Fruit fly (Drosophila melanogaster) whole organism, prepupa: ENCODE results near the gene HINT1.
A peak's percentile ranks its signal among the peaks of the same experiment; 100 is the strongest.

Experiments
- Blimp-1 ChIP-seq: fragments of 200-800 bp; sonication (Bioruptor generic); optimal IDR thresholded peaks from 3 replicates; lab custom pipeline; 2017; ENCODE audit warnings: missing biosample characterization, missing genetic modification characterization, mild to moderate bottlenecking, moderate library complexity, missing genetic modification reagents
- CG10631 ChIP-seq: fragments of 200-800 bp; sonication (Bioruptor generic); optimal IDR thresholded peaks from 2 replicates; lab custom pipeline; 2016; ENCODE audit warnings: missing biosample characterization, missing genetic modification characterization
- CG11762 ChIP-seq: fragments of 200-800 bp; sonication (Bioruptor generic); optimal IDR thresholded peaks from 3 replicates; lab custom pipeline; 2016; ENCODE audit warnings: missing biosample characterization, missing genetic modification characterization; ENCODE audit not compliant: insufficient read depth
- CG11902 ChIP-seq: fragments of 200-800 bp; sonication (Bioruptor generic); optimal IDR thresholded peaks from 3 replicates; lab custom pipeline; 2016; ENCODE audit warnings: missing biosample characterization, missing genetic modification characterization
- CG15336 ChIP-seq: fragments of 200-800 bp; sonication (Bioruptor generic); IDR thresholded peaks from 2 replicates; pipeline ENCODE4 v1.3.6; 2022; ENCODE audit warnings: missing biosample characterization, missing genetic modification characterization
- CG1621 ChIP-seq: fragments of 200-800 bp; sonication (Bioruptor generic); optimal IDR thresholded peaks from 3 replicates; lab custom pipeline; 2018; ENCODE audit warnings: missing biosample characterization, mild to moderate bottlenecking, missing genetic modification characterization
- CG16779 ChIP-seq: fragments of 200-800 bp; sonication (Bioruptor generic); optimal IDR thresholded peaks from 3 replicates; lab custom pipeline; 2017; ENCODE audit warnings: missing biosample characterization, mild to moderate bottlenecking, missing genetic modification characterization
- CG3032 ChIP-seq: fragments of 200-800 bp; optimal IDR thresholded peaks from 2 replicates; lab custom pipeline; 2019; ENCODE audit warnings: missing biosample characterization, mild to moderate bottlenecking, missing genetic modification characterization, moderate library complexity
- CG31627 ChIP-seq: fragments of 200-800 bp; sonication (Bioruptor generic); optimal IDR thresholded peaks from 3 replicates; lab custom pipeline; 2016; ENCODE audit warnings: missing biosample characterization, missing genetic modification characterization
- CG32006 ChIP-seq: fragments of 200-800 bp; sonication (Bioruptor generic); optimal IDR thresholded peaks from 3 replicates; lab custom pipeline; 2017; ENCODE audit warnings: missing biosample characterization, mild to moderate bottlenecking, missing genetic modification characterization
- CG34406 ChIP-seq: fragments of 200-800 bp; sonication (Bioruptor generic); optimal IDR thresholded peaks from 3 replicates; lab custom pipeline; 2016; ENCODE audit warnings: missing biosample characterization, missing genetic modification characterization
- CG3919 ChIP-seq: fragments of 200-800 bp; sonication (Bioruptor generic); optimal IDR thresholded peaks from 3 replicates; lab custom pipeline; 2016; ENCODE audit warnings: missing biosample characterization, missing genetic modification characterization
- CG4318 ChIP-seq: fragments of 200-800 bp; sonication (Bioruptor generic); optimal IDR thresholded peaks from 3 replicates; lab custom pipeline; 2017; ENCODE audit warnings: missing biosample characterization, mild to moderate bottlenecking, missing genetic modification characterization
- CG6163 ChIP-seq: fragments of 200-800 bp; sonication (Bioruptor generic); IDR thresholded peaks from 3 replicates; pipeline ENCODE4 v1.3.6; 2022; ENCODE audit warnings: missing biosample characterization, missing genetic modification characterization
- CG6792 ChIP-seq: fragments of 200-800 bp; sonication (Bioruptor generic); optimal IDR thresholded peaks from 3 replicates; lab custom pipeline; 2016; ENCODE audit warnings: missing biosample characterization, missing genetic modification characterization
- CG6854 ChIP-seq: fragments of 200-800 bp; sonication (Bioruptor generic); optimal IDR thresholded peaks from 2 replicates; lab custom pipeline; 2017; ENCODE audit warnings: missing biosample characterization, mild to moderate bottlenecking, missing genetic modification characterization
- CG7368 ChIP-seq: fragments of 200-800 bp; sonication (Bioruptor generic); optimal IDR thresholded peaks from 3 replicates; lab custom pipeline; 2016; ENCODE audit warnings: missing biosample characterization, missing genetic modification characterization
- CG8319 ChIP-seq: fragments of 200-800 bp; sonication (Bioruptor generic); optimal IDR thresholded peaks from 3 replicates; lab custom pipeline; 2016; ENCODE audit warnings: missing biosample characterization, missing genetic modification characterization
- CG8632 ChIP-seq: fragments of 200-800 bp; sonication (Bioruptor generic); optimal IDR thresholded peaks from 3 replicates; lab custom pipeline; 2016; ENCODE audit warnings: missing biosample characterization, missing genetic modification characterization
- CG9139 ChIP-seq: fragments of 200-800 bp; sonication (Bioruptor generic); optimal IDR thresholded peaks from 3 replicates; lab custom pipeline; 2017; ENCODE audit warnings: missing biosample characterization, mild to moderate bottlenecking, missing genetic modification characterization
- Eip75B ChIP-seq: fragments of 200-800 bp; sonication (Bioruptor generic); optimal IDR thresholded peaks from 3 replicates; lab custom pipeline; 2016; ENCODE audit warnings: missing biosample characterization, missing genetic modification characterization
- Eip78C ChIP-seq: fragments of 200-800 bp; sonication (Bioruptor generic); peaks from one replicate; lab custom pipeline; 2016; ENCODE audit warnings: missing biosample characterization, missing genetic modification characterization
- Ets21C ChIP-seq: fragments of 200-800 bp; sonication (Bioruptor generic); optimal IDR thresholded peaks from 3 replicates; lab custom pipeline; 2016; ENCODE audit warnings: missing biosample characterization, missing genetic modification characterization
- Gug ChIP-seq: fragments of 200-800 bp; sonication (Bioruptor generic); IDR thresholded peaks from 2 replicates; pipeline ENCODE4 v1.3.6; 2022; ENCODE audit warnings: missing biosample characterization, missing genetic modification characterization
- Hr39 ChIP-seq: fragments of 200-800 bp; sonication (Bioruptor generic); optimal IDR thresholded peaks from 2 replicates; lab custom pipeline; 2016; ENCODE audit warnings: missing biosample characterization, missing genetic modification characterization
- Lpt ChIP-seq: fragments of 200-800 bp; sonication (Bioruptor generic); optimal IDR thresholded peaks from 3 replicates; lab custom pipeline; 2016; ENCODE audit warnings: missing biosample characterization, missing genetic modification characterization
- OdsH ChIP-seq: fragments of 200-800 bp; sonication (Bioruptor generic); optimal IDR thresholded peaks from 3 replicates; lab custom pipeline; 2016; ENCODE audit warnings: missing biosample characterization, missing genetic modification characterization
- Smox ChIP-seq: fragments of 200-800 bp; sonication (Bioruptor generic); optimal IDR thresholded peaks from 3 replicates; lab custom pipeline; 2016; ENCODE audit warnings: missing biosample characterization, missing genetic modification characterization
- Sox14 ChIP-seq: fragments of 200-800 bp; sonication (Bioruptor generic); optimal IDR thresholded peaks from 3 replicates; lab custom pipeline; 2016; ENCODE audit warnings: missing biosample characterization, missing genetic modification characterization
- Sox15 ChIP-seq: fragments of 200-800 bp; sonication (Bioruptor generic); optimal IDR thresholded peaks from 3 replicates; lab custom pipeline; 2016; ENCODE audit warnings: missing biosample characterization, missing genetic modification characterization
- achi ChIP-seq: fragments of 200-800 bp; sonication (Bioruptor generic); optimal IDR thresholded peaks from 3 replicates; lab custom pipeline; 2016; ENCODE audit warnings: missing biosample characterization, missing genetic modification characterization
- acj6 ChIP-seq: fragments of 200-800 bp; sonication (Bioruptor generic); optimal IDR thresholded peaks from 3 replicates; lab custom pipeline; 2016; ENCODE audit warnings: missing biosample characterization, missing genetic modification characterization
- cyc ChIP-seq: fragments of 200-800 bp; sonication (Bioruptor generic); optimal IDR thresholded peaks from 3 replicates; lab custom pipeline; 2016; ENCODE audit warnings: missing biosample characterization, missing genetic modification characterization
- dac ChIP-seq: fragments of 200-800 bp; sonication (Bioruptor generic); optimal IDR thresholded peaks from 2 replicates; lab custom pipeline; 2017; ENCODE audit warnings: missing biosample characterization, mild to moderate bottlenecking, missing genetic modification characterization
- dsx ChIP-seq: fragments of 200-800 bp; optimal IDR thresholded peaks from 3 replicates; lab custom pipeline; 2019; ENCODE audit warnings: missing biosample characterization, mild to moderate bottlenecking, missing genetic modification characterization, moderate library complexity; ENCODE audit not compliant: poor library complexity, severe bottlenecking
- eg ChIP-seq: fragments of 200-800 bp; sonication (Bioruptor generic); IDR thresholded peaks from 3 replicates; pipeline ENCODE4 v1.3.6; 2022; ENCODE audit warnings: missing biosample characterization, missing genetic modification characterization
- esn ChIP-seq: fragments of 200-800 bp; sonication (Bioruptor generic); optimal IDR thresholded peaks from 2 replicates; lab custom pipeline; 2016; ENCODE audit warnings: missing biosample characterization, mild to moderate bottlenecking, missing genetic modification characterization, moderate library complexity
- fd59A ChIP-seq: fragments of 200-800 bp; sonication (Bioruptor generic); optimal IDR thresholded peaks from 2 replicates; lab custom pipeline; 2017; ENCODE audit warnings: missing biosample characterization, mild to moderate bottlenecking, missing genetic modification characterization, missing genetic modification reagents
- fd85E ChIP-seq: fragments of 200-800 bp; sonication (Bioruptor generic); optimal IDR thresholded peaks from 3 replicates; lab custom pipeline; 2016; ENCODE audit warnings: missing biosample characterization, missing genetic modification characterization
- fkh ChIP-seq: fragments of 200-800 bp; sonication (Bioruptor generic); optimal IDR thresholded peaks from 3 replicates; lab custom pipeline; 2017; ENCODE audit warnings: missing biosample characterization, mild to moderate bottlenecking, missing genetic modification characterization, moderate library complexity
- lz ChIP-seq: fragments of 200-800 bp; sonication (Bioruptor generic); optimal IDR thresholded peaks from 3 replicates; lab custom pipeline; 2016; ENCODE audit warnings: missing biosample characterization, missing genetic modification characterization
- pdm3 ChIP-seq: fragments of 200-800 bp; sonication (Bioruptor generic); optimal IDR thresholded peaks from 3 replicates; lab custom pipeline; 2016; ENCODE audit warnings: missing biosample characterization, missing genetic modification characterization
- spab ChIP-seq: fragments of 200-800 bp; sonication (Bioruptor generic); optimal IDR thresholded peaks from 2 replicates; lab custom pipeline; 2017; ENCODE audit warnings: missing biosample characterization, mild to moderate bottlenecking, missing genetic modification characterization, missing genetic modification reagents
- ss ChIP-seq, 2 experiments: fragments of 200-800 bp; sonication (Bioruptor generic); optimal IDR thresholded peaks; 2 replicates in 1 of 2; 3 replicates in 1 of 2; lab custom pipeline; 2017 to 2018; ENCODE audit warnings: mild to moderate bottlenecking in 2 of 2, missing biosample characterization in 2 of 2, missing genetic modification characterization in 2 of 2, moderate library complexity in 1 of 2
- svp ChIP-seq: fragments of 200-800 bp; sonication (Bioruptor generic); peaks from one replicate; lab custom pipeline; 2016; ENCODE audit warnings: missing biosample characterization, missing genetic modification characterization
- topi ChIP-seq: fragments of 200-800 bp; sonication (Bioruptor generic); optimal IDR thresholded peaks from 3 replicates; lab custom pipeline; 2016; ENCODE audit warnings: missing biosample characterization, missing genetic modification characterization
- vri ChIP-seq: fragments of 200-800 bp; sonication (Bioruptor generic); optimal IDR thresholded peaks from 3 replicates; lab custom pipeline; 2016; ENCODE audit warnings: missing biosample characterization, mild to moderate bottlenecking, missing genetic modification characterization

HINT1 gene

DNA sequence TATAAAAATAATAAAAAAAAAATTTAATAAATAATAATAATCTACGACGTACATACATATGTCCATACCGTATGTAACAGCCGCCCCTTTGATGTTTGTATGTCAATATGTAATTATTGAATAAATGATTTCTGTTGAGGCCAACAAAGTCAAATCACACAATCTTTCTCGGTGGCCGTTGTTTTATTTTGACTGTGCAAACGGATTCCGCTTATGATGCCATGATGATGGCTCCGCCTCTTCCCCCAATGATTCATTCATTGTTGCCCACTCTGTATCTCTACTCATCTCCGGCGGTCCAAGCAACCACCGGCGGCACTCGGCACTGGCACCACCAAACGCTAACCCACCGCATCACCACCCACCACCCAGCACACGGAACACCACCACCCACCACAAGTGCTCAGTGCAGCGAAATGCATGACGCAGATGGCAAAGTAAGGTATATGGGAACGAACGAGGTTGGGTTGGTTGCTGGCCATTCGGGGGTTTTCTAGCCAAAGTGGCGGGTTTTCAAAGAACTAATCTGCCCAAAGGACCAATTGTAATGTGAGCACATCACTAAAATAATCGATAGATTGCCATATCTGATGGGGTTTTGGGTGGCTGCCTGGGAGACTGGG lies 20.7 kb upstream of the HINT1 start:
- no peak for TF ChIP-seq CG11902
- peak; percentile 52 for TF ChIP-seq CG7368
- peak; percentile 5 for TF ChIP-seq Sox14 (GFP tag; lab: Kevin White, UChicago)
- TF ChIP-seq CG31627 (GFP tag; lab: Kevin White, UChicago): no peak
- TF ChIP-seq fd85E (GFP tag; lab: Kevin White, UChicago): no peak
- no peak for TF ChIP-seq CG6792 (GFP tag; lab: Kevin White, UChicago)
- peak; percentile 5 for TF ChIP-seq lz
- peak; percentile 51 for TF ChIP-seq Eip78C
- TF ChIP-seq CG3919 (GFP tag; lab: Kevin White, UChicago): peak; percentile 31
- TF ChIP-seq CG32006 (GFP tag; lab: Kevin White, UChicago): peak; percentile 45
- TF ChIP-seq CG16779: peak; percentile 0
- TF ChIP-seq CG1621 (tag; lab: Kevin White, UChicago): peak; percentile 0
- peak; percentile 62 for TF ChIP-seq fkh (GFP tag; lab: Kevin White, UChicago)
- no peak for TF ChIP-seq Lpt (GFP tag; lab: Kevin White, UChicago)
- TF ChIP-seq svp (GFP tag; lab: Kevin White, UChicago): peak; percentile 82

DNA sequence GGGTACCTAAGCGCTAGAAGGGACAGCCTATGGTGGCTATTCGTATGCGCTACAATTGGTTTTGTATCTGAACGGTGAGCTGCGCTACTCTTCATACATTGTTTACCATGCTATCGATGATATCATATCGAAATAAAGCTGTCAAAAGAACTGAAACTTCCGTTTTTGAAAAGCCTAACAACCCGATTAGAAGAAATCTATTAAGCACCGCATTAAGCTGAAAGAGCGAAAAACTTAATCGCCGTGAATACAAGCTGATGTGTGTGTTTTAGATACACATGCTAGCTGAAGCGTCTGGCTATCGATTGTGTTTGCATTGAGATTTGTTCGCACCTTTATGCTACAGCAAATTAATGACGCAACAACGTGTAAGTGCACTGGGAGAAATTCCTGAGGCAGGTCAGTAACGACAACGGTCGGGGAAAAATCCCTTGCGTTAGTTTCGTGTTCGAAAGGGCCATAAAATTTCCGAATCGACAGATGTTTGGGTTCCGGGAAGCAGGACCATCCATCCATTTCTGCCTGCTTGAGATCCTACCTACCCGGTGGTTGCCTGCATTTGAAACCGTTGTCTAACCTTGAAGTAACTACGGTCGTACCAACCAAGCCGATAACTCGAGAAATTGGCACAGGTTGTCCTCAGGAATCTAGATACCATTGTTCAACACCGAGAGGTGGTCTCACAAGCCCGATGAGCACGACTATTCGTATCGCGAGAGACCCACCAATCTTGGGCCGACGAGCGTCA lies 19.4 kb upstream of the HINT1 start:
- peak; percentile 9 for TF ChIP-seq CG11762 (GFP tag; lab: Kevin White, UChicago)
- peak; percentile 47 for TF ChIP-seq Sox14 (GFP tag; lab: Kevin White, UChicago)
- peak; percentile 46 for TF ChIP-seq Lpt (GFP tag; lab: Kevin White, UChicago)
- TF ChIP-seq CG34406 (GFP tag; lab: Kevin White, UChicago): peak; percentile 29
- TF ChIP-seq CG10631: peak; percentile 74
- no peak for TF ChIP-seq Sox15 (GFP tag; lab: Kevin White, UChicago)
- peak; percentile 33 for TF ChIP-seq CG8632 (GFP tag; lab: Kevin White, UChicago)
- TF ChIP-seq ss (GFP tag; optimal IDR thresholded peaks at IDR 0.05; lab: Kevin White, UChicago): peak in 1 of 2 experiments; percentile 21
- no peak for TF ChIP-seq CG8319 (GFP tag; lab: Kevin White, UChicago)
- no peak for TF ChIP-seq Blimp-1 (GFP tag; lab: Kevin White, UChicago)
- peak; percentile 75 for TF ChIP-seq dsx
- TF ChIP-seq fd59A (GFP tag; lab: Kevin White, UChicago): peak; percentile 23
- TF ChIP-seq CG3919 (GFP tag; lab: Kevin White, UChicago): peak; percentile 70
- TF ChIP-seq CG6792 (GFP tag; lab: Kevin White, UChicago): peak; percentile 40
- TF ChIP-seq vri (GFP tag; lab: Kevin White, UChicago): peak; percentile 15
- TF ChIP-seq topi (GFP tag; lab: Kevin White, UChicago): no peak
- no peak for TF ChIP-seq CG6163 (GFP tag; lab: Robert Waterston, UW)
- no peak for TF ChIP-seq CG15336
- TF ChIP-seq CG6854 (GFP tag; lab: Kevin White, UChicago): no peak
- peak; percentile 53 for TF ChIP-seq achi (GFP tag; lab: Kevin White, UChicago)
- peak; percentile 35 for TF ChIP-seq CG1621 (tag; lab: Kevin White, UChicago)
- TF ChIP-seq eg (GFP tag; lab: Robert Waterston, UW): no peak
- TF ChIP-seq CG9139 (GFP tag; lab: Kevin White, UChicago): peak; percentile 28
- TF ChIP-seq Eip75B (GFP tag; lab: Kevin White, UChicago): peak; percentile 10
- TF ChIP-seq CG31627 (GFP tag; lab: Kevin White, UChicago): peak; percentile 15
- no peak for TF ChIP-seq Gug (GFP tag; lab: Robert Waterston, UW)
- TF ChIP-seq fd85E (GFP tag; lab: Kevin White, UChicago): no peak
- peak; percentile 56 for TF ChIP-seq pdm3 (GFP tag; lab: Kevin White, UChicago)
- no peak for TF ChIP-seq Hr39 (GFP tag; lab: Kevin White, UChicago)
- no peak for TF ChIP-seq svp (GFP tag; lab: Kevin White, UChicago)
- no peak for TF ChIP-seq CG7368
- TF ChIP-seq acj6 (GFP tag; lab: Kevin White, UChicago): peak; percentile 46
- TF ChIP-seq CG3032: peak; percentile 14
- TF ChIP-seq dac: peak; percentile 43
- TF ChIP-seq Ets21C: no peak
- TF ChIP-seq spab (GFP tag; lab: Kevin White, UChicago): no peak
- TF ChIP-seq Smox (GFP tag; lab: Kevin White, UChicago): no peak
- TF ChIP-seq cyc (GFP tag; lab: Kevin White, UChicago): no peak
- TF ChIP-seq CG11902: no peak
- peak; percentile 68 for TF ChIP-seq OdsH (GFP tag; lab: Kevin White, UChicago)
- peak; percentile 24 for TF ChIP-seq esn
- TF ChIP-seq CG4318 (GFP tag; lab: Kevin White, UChicago): peak; percentile 37
